In the genomic region with DNA sequence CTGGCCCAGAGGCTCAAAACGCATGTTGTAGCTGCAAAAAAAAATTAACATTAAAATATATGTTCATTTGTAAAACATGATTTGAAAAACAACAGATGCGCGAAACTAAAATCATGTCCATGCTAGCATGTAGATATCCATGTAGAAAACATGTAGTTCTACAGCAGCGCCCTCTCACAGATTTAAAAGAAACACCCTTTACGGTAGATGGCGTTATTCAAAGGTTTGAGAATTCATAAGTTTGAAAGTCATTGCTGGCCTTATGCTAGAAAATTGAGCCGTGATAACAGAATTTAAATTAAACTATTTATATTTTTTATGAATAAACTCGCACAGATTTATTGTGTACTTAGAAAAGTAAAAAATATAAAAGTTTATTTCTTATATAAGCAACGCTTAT, we compare ENCODE assay signal across 6 fruit fly cellular contexts.
A peak's percentile ranks its signal among the peaks of the same experiment; 100 is the strongest.
TF ChIP-seq lines count a peak whose summit lies in the region.

No protein-coding gene starts in this region.

- TF ChIP-seq CTCF in S2 (optimal IDR thresholded peaks at IDR 0.05; lab: Kevin White, UChicago), result peak; percentile 94 to 98
- peak; percentile 99 for TF ChIP-seq CTCF in whole organism, embryonic (GFP tag; optimal IDR thresholded peaks at IDR 0.05; lab: Kevin White, UChicago)

TF ChIP-seq in whole organism, adult, 20 proteins besides CTCF, POLR2A, EP300 and RAD21:
- TF ChIP-seq CG5204 (GFP tag; optimal IDR thresholded peaks at IDR 0.05; lab: Kevin White, UChicago) (peak; percentile 9), CG1620 (GFP tag; optimal IDR thresholded peaks at IDR 0.05; lab: Kevin White, UChicago) (peak; percentile 15), kay (GFP tag; lab: Kevin White, UChicago; ENCODE audit: borderline replicate concordance) (no peak), Hr96 (GFP tag; optimal IDR thresholded peaks at IDR 0.05; lab: Kevin White, UChicago) (peak; percentile 8), CG12768 (GFP tag; optimal IDR thresholded peaks at IDR 0.05; lab: Kevin White, UChicago) (no peak), CG7045 (GFP tag; optimal IDR thresholded peaks at IDR 0.05; lab: Kevin White, UChicago) (no peak), ovo (GFP tag; optimal IDR thresholded peaks at IDR 0.05; lab: Kevin White, UChicago) (no peak), CG14711 (tag; optimal IDR thresholded peaks at IDR 0.05; lab: Kevin White, UChicago) (no peak), cic (GFP tag; optimal IDR thresholded peaks at IDR 0.05; lab: Kevin White, UChicago) (no peak), toe (GFP tag; optimal IDR thresholded peaks at IDR 0.05; lab: Kevin White, UChicago) (no peak), pad (GFP tag; optimal IDR thresholded peaks at IDR 0.05; lab: Kevin White, UChicago) (no peak), CG7101 (tag; optimal IDR thresholded peaks at IDR 0.05; lab: Kevin White, UChicago) (no peak), Crg-1 (GFP tag; optimal IDR thresholded peaks at IDR 0.05; lab: Kevin White, UChicago) (no peak), cnc (optimal IDR thresholded peaks at IDR 0.05; lab: Kevin White, UChicago) (no peak), CG11617 (GFP tag; optimal IDR thresholded peaks at IDR 0.05; lab: Kevin White, UChicago) (no peak), tj (GFP tag; optimal IDR thresholded peaks at IDR 0.05; lab: Kevin White, UChicago) (no peak), Mnt (GFP tag; optimal IDR thresholded peaks at IDR 0.05; lab: Kevin White, UChicago) (no peak), bab1 (GFP tag; optimal IDR thresholded peaks at IDR 0.05; lab: Kevin White, UChicago) (peak; percentile 9)

TF ChIP-seq in whole organism, embryonic, 481 proteins besides CTCF, POLR2A, EP300 and RAD21 (continues in another document):
- TF ChIP-seq Hr78 (GFP tag; optimal IDR thresholded peaks at IDR 0.05; lab: Kevin White, UChicago) (no peak), sens (GFP tag; lab: Kevin White, UChicago) (peak; percentile 26), ase (GFP tag; IDR thresholded peaks at IDR 0.05; lab: Robert Waterston, UW) (peak; percentile 51; the same call in 2 of the 3 replicates), Hr3 (GFP tag; optimal IDR thresholded peaks at IDR 0.05; lab: Kevin White, UChicago) (peak; percentile 8), Gug (GFP tag; IDR thresholded peaks at IDR 0.05; lab: Robert Waterston, UW) (peak; percentile 58; the same call in 3 of the 4 replicates), chif (GFP tag; optimal IDR thresholded peaks at IDR 0.05; lab: Kevin White, UChicago) (peak in 1 of 2 experiments; percentile 49), CG17829 (tag; optimal IDR thresholded peaks at IDR 0.05; lab: Kevin White, UChicago) (peak; percentile 48), CG14667 (GFP tag; IDR thresholded peaks at IDR 0.05; lab: Robert Waterston, UW) (peak; percentile 41; the same call in 1 of the 2 replicates), Xbp1 (GFP tag; optimal IDR thresholded peaks at IDR 0.05; lab: Kevin White, UChicago) (peak; percentile 67), CG17802 (tag; optimal IDR thresholded peaks at IDR 0.05; lab: Kevin White, UChicago) (no peak), CG6791 (GFP tag; IDR thresholded peaks at IDR 0.05; lab: Robert Waterston, UW; ENCODE audit: partially characterized antibody) (peak; percentile 63; the same call in 2 of the 3 replicates), dysf (GFP tag; IDR thresholded peaks at IDR 0.05; lab: Robert Waterston, UW) (peak; percentile 55; the same call in 1 of the 3 replicates), sug (tag; optimal IDR thresholded peaks at IDR 0.05; lab: Kevin White, UChicago) (peak; percentile 41), CG12104 (GFP tag; optimal IDR thresholded peaks at IDR 0.05; lab: Kevin White, UChicago) (no peak), phol (tag; optimal IDR thresholded peaks at IDR 0.05; lab: Kevin White, UChicago) (no peak), vvl (GFP tag; IDR thresholded peaks at IDR 0.05; lab: Robert Waterston, UW) (peak; percentile 32)

TF ChIP-seq in whole organism, prepupa, 60 proteins besides CTCF, POLR2A, EP300 and RAD21 (continues in another document):
- no peak for TF ChIP-seq fd85E (GFP tag; optimal IDR thresholded peaks at IDR 0.05; lab: Kevin White, UChicago)
- peak; percentile 23 for TF ChIP-seq Eip78C (GFP tag; lab: Kevin White, UChicago)
- TF ChIP-seq CG11294 (GFP tag; IDR thresholded peaks at IDR 0.05; lab: Robert Waterston, UW), result no peak
- no peak for TF ChIP-seq CG8632 (GFP tag; optimal IDR thresholded peaks at IDR 0.05; lab: Kevin White, UChicago)
- TF ChIP-seq salr (GFP tag; optimal IDR thresholded peaks at IDR 0.05; lab: Kevin White, UChicago), result no peak
- no peak for TF ChIP-seq Blimp-1 (GFP tag; optimal IDR thresholded peaks at IDR 0.05; lab: Kevin White, UChicago)
- TF ChIP-seq Smox (GFP tag; optimal IDR thresholded peaks at IDR 0.05; lab: Kevin White, UChicago), result no peak
- TF ChIP-seq Hr4 (GFP tag; optimal IDR thresholded peaks at IDR 0.05; lab: Kevin White, UChicago), result no peak
- no peak for TF ChIP-seq CG9139 (GFP tag; optimal IDR thresholded peaks at IDR 0.05; lab: Kevin White, UChicago)
- TF ChIP-seq achi (GFP tag; optimal IDR thresholded peaks at IDR 0.05; lab: Kevin White, UChicago), result no peak
- TF ChIP-seq Hr38 (GFP tag; optimal IDR thresholded peaks at IDR 0.05; lab: Kevin White, UChicago), result no peak
- no peak for TF ChIP-seq CG10669 (GFP tag; optimal IDR thresholded peaks at IDR 0.05; lab: Kevin White, UChicago)
- TF ChIP-seq eg (GFP tag; IDR thresholded peaks at IDR 0.05; lab: Robert Waterston, UW), result no peak
- TF ChIP-seq fd59A (GFP tag; optimal IDR thresholded peaks at IDR 0.05; lab: Kevin White, UChicago), result no peak
- TF ChIP-seq ss (GFP tag; optimal IDR thresholded peaks at IDR 0.05; lab: Kevin White, UChicago), result no peak
- peak; percentile 23 for TF ChIP-seq Hr39 (GFP tag; optimal IDR thresholded peaks at IDR 0.05; lab: Kevin White, UChicago)
- TF ChIP-seq cyc (GFP tag; optimal IDR thresholded peaks at IDR 0.05; lab: Kevin White, UChicago), result peak; percentile 35
- TF ChIP-seq topi (GFP tag; optimal IDR thresholded peaks at IDR 0.05; lab: Kevin White, UChicago), result no peak
- TF ChIP-seq CG6276 (GFP tag; optimal IDR thresholded peaks at IDR 0.05; lab: Kevin White, UChicago), result no peak
- TF ChIP-seq CG6163 (GFP tag; IDR thresholded peaks at IDR 0.05; lab: Robert Waterston, UW), result no peak

TF ChIP-seq in whole organism, pupa, 21 proteins besides CTCF, POLR2A, EP300 and RAD21:
- TF ChIP-seq CG12605 (GFP tag; IDR thresholded peaks at IDR 0.05; lab: Robert Waterston, UW) (no peak), rn (GFP tag; IDR thresholded peaks at IDR 0.05; lab: Robert Waterston, UW) (no peak), D1 (tag; optimal IDR thresholded peaks at IDR 0.05; lab: Kevin White, UChicago) (peak; percentile 78)

TF ChIP-seq in whole organism, wandering third instar larva, 38 proteins besides CTCF, POLR2A, EP300 and RAD21:
- TF ChIP-seq HLH106 (tag; optimal IDR thresholded peaks at IDR 0.05; lab: Kevin White, UChicago) (no peak), CrebA (GFP tag; optimal IDR thresholded peaks at IDR 0.05; lab: Kevin White, UChicago; ENCODE audit: borderline replicate concordance) (no peak), ey (GFP tag; optimal IDR thresholded peaks at IDR 0.05; lab: Kevin White, UChicago) (no peak), Hr78 (GFP tag; optimal IDR thresholded peaks at IDR 0.05; lab: Kevin White, UChicago) (no peak), brk (GFP tag; optimal IDR thresholded peaks at IDR 0.05; lab: Kevin White, UChicago) (no peak), Dfd (GFP tag; optimal IDR thresholded peaks at IDR 0.05; lab: Kevin White, UChicago) (no peak), Myc (optimal IDR thresholded peaks at IDR 0.05; lab: Kevin White, UChicago) (peak; percentile 98), h (GFP tag; optimal IDR thresholded peaks at IDR 0.05; lab: Kevin White, UChicago) (peak; percentile 24), Dif (GFP tag; optimal IDR thresholded peaks at IDR 0.05; lab: Kevin White, UChicago; ENCODE audit: partially characterized antibody) (no peak), foxo (GFP tag; optimal IDR thresholded peaks at IDR 0.05; lab: Kevin White, UChicago) (no peak), CG32264 (GFP tag; optimal IDR thresholded peaks at IDR 0.05; lab: Kevin White, UChicago) (no peak), psq (GFP tag; optimal IDR thresholded peaks at IDR 0.05; lab: Kevin White, UChicago) (no peak), sv (GFP tag; optimal IDR thresholded peaks at IDR 0.05; lab: Kevin White, UChicago) (no peak), CG9705 (GFP tag; optimal IDR thresholded peaks at IDR 0.05; lab: Kevin White, UChicago) (no peak)
